Worm (Caenorhabditis elegans) whole organism, young adult: ENCODE measurements around the gene C04H4.1.

Source experiments
- B0019.2 ChIP-seq: fragments of 200-800 bp; sonication (Bioruptor generic); conservative IDR thresholded peaks from 2 replicates; pipeline ENCODE4 v1.3.6; 2022; ENCODE audit warnings: missing genetic modification reagents, missing genetic modification characterization, missing compliant biosample characterization
- B0261.1 ChIP-seq: sonication (generic microtip); optimal IDR thresholded peaks from 2 replicates; lab custom pipeline; 2016; ENCODE audit warnings: mild to moderate bottlenecking, missing genetic modification characterization, moderate library complexity, missing compliant biosample characterization
- B0336.3 ChIP-seq: fragments of 200-800 bp; sonication (Bioruptor generic); IDR thresholded peaks from 2 replicates; pipeline ENCODE4 v1.3.6; 2022; ENCODE audit warnings: missing genetic modification characterization, missing compliant biosample characterization
- F57C9.4 ChIP-seq: sonication (generic microtip); optimal IDR thresholded peaks from 2 replicates; lab custom pipeline; 2017; ENCODE audit warnings: mild to moderate bottlenecking, missing genetic modification characterization, missing compliant biosample characterization
- K11D2.4 ChIP-seq: fragments of 200-800 bp; sonication (Bioruptor generic); IDR thresholded peaks from 2 replicates; pipeline ENCODE4 v1.3.6; 2022; ENCODE audit warnings: missing genetic modification reagents, missing genetic modification characterization, missing compliant biosample characterization
- T26A5.8 ChIP-seq: sonication (generic microtip); optimal IDR thresholded peaks from 2 replicates; lab custom pipeline; 2016; ENCODE audit warnings: missing genetic modification characterization, missing compliant biosample characterization
- Y79H2A.3 ChIP-seq: fragments of 200-800 bp; sonication (Bioruptor generic); conservative IDR thresholded peaks from 2 replicates; pipeline ENCODE4 v1.3.6; 2022; ENCODE audit warnings: missing genetic modification reagents, missing genetic modification characterization, missing compliant biosample characterization
- ZK185.1 ChIP-seq: sonication (generic microtip); optimal IDR thresholded peaks from 2 replicates; lab custom pipeline; 2016; ENCODE audit warnings: mild to moderate bottlenecking, missing genetic modification characterization, missing compliant biosample characterization; ENCODE audit not compliant: poor library complexity, severe bottlenecking
- aptf-3 ChIP-seq: fragments of 200-800 bp; sonication (Bioruptor generic); IDR thresholded peaks from 2 replicates; pipeline ENCODE4 v1.3.6; 2022; ENCODE audit warnings: missing genetic modification characterization, missing compliant biosample characterization
- attf-3 ChIP-seq: fragments of 200-800 bp; sonication (Bioruptor generic); conservative IDR thresholded peaks from 2 replicates; pipeline ENCODE4 v1.3.6; 2022; ENCODE audit warnings: missing genetic modification reagents, missing genetic modification characterization, missing compliant biosample characterization
- ccch-3 ChIP-seq: fragments of 200-800 bp; sonication (Bioruptor generic); optimal IDR thresholded peaks from 2 replicates; lab custom pipeline; 2018; ENCODE audit warnings: mild to moderate bottlenecking, missing genetic modification characterization, missing compliant biosample characterization
- ceh-79 ChIP-seq: sonication (generic microtip); optimal IDR thresholded peaks from 2 replicates; lab custom pipeline; 2017; ENCODE audit warnings: mild to moderate bottlenecking, missing genetic modification characterization, missing compliant biosample characterization
- chd-7 ChIP-seq: sonication (generic microtip); optimal IDR thresholded peaks from 2 replicates; lab custom pipeline; 2016; ENCODE audit warnings: mild to moderate bottlenecking, missing genetic modification characterization, moderate library complexity, missing compliant biosample characterization
- dpff-1 ChIP-seq: sonication (generic microtip); optimal IDR thresholded peaks from 2 replicates; lab custom pipeline; 2017; ENCODE audit warnings: mild to moderate bottlenecking, missing genetic modification characterization, missing compliant biosample characterization
- egl-44 ChIP-seq: fragments of 200-800 bp; sonication (Bioruptor generic); IDR thresholded peaks from 2 replicates; pipeline ENCODE4 v1.3.6; 2022; ENCODE audit warnings: missing genetic modification reagents, missing genetic modification characterization, missing compliant biosample characterization
- egrh-3 ChIP-seq: fragments of 200-800 bp; sonication (Bioruptor generic); IDR thresholded peaks from 2 replicates; pipeline ENCODE4 v1.3.6; 2022; ENCODE audit warnings: missing genetic modification reagents, missing genetic modification characterization, missing compliant biosample characterization
- ets-4 ChIP-seq: fragments of 200-800 bp; sonication (Bioruptor generic); optimal IDR thresholded peaks from 2 replicates; lab custom pipeline; 2018; ENCODE audit warnings: mild to moderate bottlenecking, missing genetic modification characterization, missing compliant biosample characterization
- fkh-3 ChIP-seq: sonication (generic microtip); optimal IDR thresholded peaks from 2 replicates; lab custom pipeline; 2016; ENCODE audit warnings: mild to moderate bottlenecking, missing genetic modification characterization, missing compliant biosample characterization
- hlh-26 ChIP-seq: fragments of 200-800 bp; sonication (Bioruptor generic); conservative IDR thresholded peaks from 2 replicates; pipeline ENCODE4 v1.3.6; 2022; ENCODE audit warnings: missing genetic modification reagents, missing genetic modification characterization, missing compliant biosample characterization
- hmg-1.2 ChIP-seq: fragments of 200-800 bp; sonication (Bioruptor generic); IDR thresholded peaks from 2 replicates; pipeline ENCODE4 v1.3.6; 2022; ENCODE audit warnings: missing genetic modification reagents, missing genetic modification characterization, missing compliant biosample characterization
- hmg-20 ChIP-seq: fragments of 200-800 bp; sonication (Bioruptor generic); IDR thresholded peaks from 2 replicates; pipeline ENCODE4 v1.3.6; 2022; ENCODE audit warnings: missing genetic modification reagents, missing genetic modification characterization, missing compliant biosample characterization
- lin-26 ChIP-seq: fragments of 200-800 bp; sonication (Bioruptor generic); IDR thresholded peaks from 2 replicates; pipeline ENCODE4 v1.3.6; 2022; ENCODE audit warnings: missing genetic modification reagents, missing genetic modification characterization, missing compliant biosample characterization
- lin-40 ChIP-seq: sonication (generic microtip); optimal IDR thresholded peaks from 2 replicates; lab custom pipeline; 2016; ENCODE audit warnings: missing genetic modification characterization, mild to moderate bottlenecking, missing compliant biosample characterization, missing genotype, missing genetic modification reagents
- lir-1 ChIP-seq: fragments of 200-800 bp; sonication (Bioruptor generic); conservative IDR thresholded peaks from 2 replicates; pipeline ENCODE4 v1.3.6; 2022; ENCODE audit warnings: missing genetic modification reagents, missing genetic modification characterization, missing compliant biosample characterization
- madf-8 ChIP-seq: fragments of 200-800 bp; sonication (Bioruptor generic); conservative IDR thresholded peaks from 2 replicates; pipeline ENCODE4 v1.3.6; 2022; ENCODE audit warnings: missing genetic modification reagents, missing genetic modification characterization, missing compliant biosample characterization
- mes-4 ChIP-seq: sonication (generic microtip); optimal IDR thresholded peaks from 2 replicates; lab custom pipeline; 2016; ENCODE audit warnings: missing genotype, missing genetic modification characterization, missing compliant biosample characterization
- nhr-179 ChIP-seq: sonication (generic microtip); optimal IDR thresholded peaks from 2 replicates; lab custom pipeline; 2016; ENCODE audit warnings: mild to moderate bottlenecking, missing genetic modification characterization, missing compliant biosample characterization
- pbrm-1 ChIP-seq: fragments of 200-800 bp; sonication (Bioruptor generic); IDR thresholded peaks from 2 replicates; pipeline ENCODE4 v1.3.6; 2022; ENCODE audit warnings: missing genetic modification reagents, missing genetic modification characterization, missing compliant biosample characterization
- rec-8 ChIP-seq, 2 experiments: sonication (generic microtip); optimal IDR thresholded peaks; 2 replicates each; lab custom pipeline; 2016; ENCODE audit warnings: mild to moderate bottlenecking in 2 of 2, missing genetic modification characterization in 2 of 2, missing genetic modification reagents in 2 of 2, missing genotype in 2 of 2, missing biosample characterization in 1 of 2, missing compliant biosample characterization in 1 of 2, moderate library complexity in 1 of 2
- sdz-38 ChIP-seq: sonication (generic microtip); optimal IDR thresholded peaks from 2 replicates; lab custom pipeline; 2016; ENCODE audit warnings: missing genotype, missing genetic modification characterization, missing compliant biosample characterization
- snpc-1.1 ChIP-seq: sonication (generic microtip); optimal IDR thresholded peaks from 2 replicates; lab custom pipeline; 2017; ENCODE audit warnings: missing genetic modification characterization, mild to moderate bottlenecking, missing compliant biosample characterization, antibody characterized with exemption, moderate library complexity, missing genotype, missing genetic modification reagents; ENCODE audit not compliant: insufficient read depth
- snpc-4 ChIP-seq, 5 experiments: fragments of 150-350 bp in 1 of 5; sonication (generic microtip) in 4 of 5; optimal IDR thresholded peaks; 2 replicates each; lab custom pipeline; 2014 to 2018; ENCODE audit warnings: missing genetic modification characterization in 5 of 5, missing biosample characterization in 3 of 5, antibody characterized with exemption in 2 of 5, mild to moderate bottlenecking in 2 of 5, missing compliant biosample characterization in 2 of 5, missing genotype in 2 of 5, moderate library complexity in 2 of 5, missing genetic modification reagents in 1 of 5
- sptf-2 ChIP-seq: fragments of 200-800 bp; sonication (Bioruptor generic); optimal IDR thresholded peaks from 2 replicates; lab custom pipeline; 2018; ENCODE audit warnings: mild to moderate bottlenecking, missing genetic modification characterization, missing compliant biosample characterization
- tbp1 ChIP-seq: fragments of 200-800 bp; sonication (Bioruptor generic); optimal IDR thresholded peaks from 2 replicates; lab custom pipeline; 2018; ENCODE audit warnings: mild to moderate bottlenecking, missing genetic modification characterization, missing compliant biosample characterization
- tlf-1 ChIP-seq: fragments of 200-800 bp; sonication (Bioruptor generic); optimal IDR thresholded peaks from 2 replicates; lab custom pipeline; 2018; ENCODE audit warnings: mild to moderate bottlenecking, missing genetic modification characterization, missing compliant biosample characterization
- unc-130 ChIP-seq: sonication (generic microtip); optimal IDR thresholded peaks from 2 replicates; lab custom pipeline; 2016; ENCODE audit warnings: missing genetic modification reagents, missing genetic modification characterization, missing compliant biosample characterization
- unc-62 ChIP-seq: fragments of 150-350 bp; optimal IDR thresholded peaks from 2 replicates; lab custom pipeline; 2014; ENCODE audit warnings: missing biosample characterization, missing genetic modification reagents, missing genetic modification characterization
- ztf-26 ChIP-seq: sonication (generic microtip); optimal IDR thresholded peaks from 2 replicates; lab custom pipeline; 2017; ENCODE audit warnings: missing genetic modification characterization, missing compliant biosample characterization

C04H4.1 gene

ce11 chrII:7958544-7958943, at the start of gene C04H4.1:
Gene C04H4.1 (plus strand): TSS chrII:7958844.
- no peak for TF ChIP-seq ets-4 (GFP tag; lab: Kevin White, UChicago)
- TF ChIP-seq dpff-1, result no peak
- no peak for TF ChIP-seq F57C9.4 (tag; lab: Kevin White, UChicago)
- no peak for TF ChIP-seq unc-130
- no peak for TF ChIP-seq K11D2.4 (GFP tag; lab: Robert Waterston, UW)
- no peak for TF ChIP-seq T26A5.8 (tag; lab: Kevin White, UChicago)
- TF ChIP-seq sdz-38, result no peak
- no peak for TF ChIP-seq ZK185.1 (tag; lab: Kevin White, UChicago)
- TF ChIP-seq sptf-2 (GFP tag; lab: Kevin White, UChicago), result no peak
- no peak for TF ChIP-seq egrh-3 (GFP tag; lab: Robert Waterston, UW)
- TF ChIP-seq madf-8, result no peak
- TF ChIP-seq hmg-1.2 (GFP tag; lab: Robert Waterston, UW), result no peak
- TF ChIP-seq, all 124 proteins: peak for 0

- TF ChIP-seq madf-8 (no peak), fkh-3 (tag; lab: Kevin White, UChicago) (no peak), B0336.3 (GFP tag; lab: Robert Waterston, UW) (no peak), chd-7 (tag; lab: Kevin White, UChicago) (no peak), nhr-179 (tag; lab: Kevin White, UChicago) (no peak), ccch-3 (no peak), attf-3 (GFP tag; lab: Robert Waterston, UW) (no peak), hmg-1.2 (GFP tag; lab: Robert Waterston, UW) (no peak)
Observed at ce11 chrII:7911015-7911414, 47.6 kb upstream of the C04H4.1 start, which contains the start of gene ZK675.4. Gene ZK675.4 (plus strand): TSS chrII:7911315.

ce11 chrII:7920178-7920577, 38.5 kb upstream of the C04H4.1 start:
- TF ChIP-seq dpff-1 (no peak), aptf-3 (no peak), K11D2.4 (GFP tag; lab: Robert Waterston, UW) (no peak), pbrm-1 (GFP tag; lab: Robert Waterston, UW) (no peak), B0261.1 (no peak), Y79H2A.3 (GFP tag; lab: Robert Waterston, UW) (no peak), madf-8 (no peak), egl-44 (no peak), fkh-3 (tag; lab: Kevin White, UChicago) (no peak), mes-4 (no peak), F57C9.4 (tag; lab: Kevin White, UChicago) (no peak), attf-3 (GFP tag; lab: Robert Waterston, UW) (no peak), snpc-1.1 (no peak), unc-62 (GFP tag; lab: Kevin White, UChicago) (no peak), ceh-79 (tag; lab: Kevin White, UChicago) (no peak)

ce11 chrII:7921155-7921554, 37.5 kb upstream of the C04H4.1 start:
- no peak for TF ChIP-seq B0019.2

DNA sequence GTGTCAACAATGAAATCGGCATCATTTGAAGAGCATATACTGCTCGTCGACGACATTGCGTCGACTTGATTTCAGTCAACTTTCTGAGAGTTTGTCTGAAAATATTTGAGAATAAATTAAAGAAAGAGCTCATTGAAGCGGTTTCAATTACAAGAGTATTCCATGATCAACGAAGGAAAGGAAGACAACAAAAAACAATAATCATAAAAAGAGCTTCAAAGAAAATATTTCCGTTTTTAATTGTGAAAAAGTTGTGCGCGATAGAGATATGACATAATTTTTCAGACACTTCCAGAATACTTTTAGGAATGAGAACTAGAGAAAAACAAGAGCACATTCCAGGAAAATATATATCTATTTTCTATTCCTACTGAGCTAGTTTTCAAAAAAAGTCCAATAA, 30.0 kb upstream of the C04H4.1 start, which contains the start of gene spv-1:
Gene spv-1 (minus strand): TSS at position 101 of the 400 bp plus-strand sequence.
- TF ChIP-seq snpc-4 (GFP tag; optimal IDR thresholded peaks at IDR 0.05; lab: Kevin White, UChicago) (no peak), snpc-4 (tag; optimal IDR thresholded peaks at IDR 0.05; lab: Kevin White, UChicago) (no peak), tlf-1 (no peak), hmg-20 (no peak), chd-7 (tag; lab: Kevin White, UChicago) (no peak), unc-130 (no peak), ztf-26 (tag; lab: Kevin White, UChicago) (no peak), lin-40 (no peak), hlh-26 (GFP tag; lab: Robert Waterston, UW) (no peak), lir-1 (no peak), tbp1 (GFP tag; lab: Kevin White, UChicago) (no peak), rec-8 (tag; optimal IDR thresholded peaks at IDR 0.05; lab: Kevin White, UChicago) (no peak), egl-44 (no peak), B0019.2 (no peak), lin-26 (GFP tag; lab: Robert Waterston, UW) (no peak)
